Worm (Caenorhabditis elegans): Measurements from ENCODE around the gene K10H10.6.

The K10H10.6 gene

ce11 chrII:14495341-14495740 is 7.8 kb upstream of the K10H10.6 start:
- no peak for TF ChIP-seq M03D4.4 (tag; optimal IDR thresholded peaks at IDR 0.05)

- peak; percentile 63 for TF ChIP-seq nhr-28 (tag; optimal IDR thresholded peaks at IDR 0.05)
- peak; percentile 71 for TF ChIP-seq flh-1 (GFP tag; optimal IDR thresholded peaks at IDR 0.05)
- TF ChIP-seq blmp-1 (tag; optimal IDR thresholded peaks at IDR 0.05): no peak
- TF ChIP-seq nhr-12 (tag; optimal IDR thresholded peaks at IDR 0.05): peak; percentile 88
- TF ChIP-seq nhr-2 (tag; optimal IDR thresholded peaks at IDR 0.05): no peak
- peak; percentile 80 for TF ChIP-seq pha-4 (tag; optimal IDR thresholded peaks at IDR 0.05)
- peak; percentile 72 for TF ChIP-seq lin-13 (tag; optimal IDR thresholded peaks at IDR 0.05)
- TF ChIP-seq tbx-8 (GFP tag; optimal IDR thresholded peaks at IDR 0.05): peak; percentile 82
- peak; percentile 94 for TF ChIP-seq cnd-1 (tag; optimal IDR thresholded peaks at IDR 0.05)
- TF ChIP-seq bed-3 (GFP tag; optimal IDR thresholded peaks at IDR 0.05): peak; percentile 82
- TF ChIP-seq ces-1 (GFP tag; optimal IDR thresholded peaks at IDR 0.05): no peak
- peak; percentile 90 for TF ChIP-seq unc-120 (tag; optimal IDR thresholded peaks at IDR 0.05; ENCODE audit: poor library complexity, severe bottlenecking)
- TF ChIP-seq ceh-83 (GFP tag; optimal IDR thresholded peaks at IDR 0.05): peak; percentile 96
- peak; percentile 93 for TF ChIP-seq M03D4.4 (tag; optimal IDR thresholded peaks at IDR 0.05)
- no peak for TF ChIP-seq elt-1 (tag; optimal IDR thresholded peaks at IDR 0.05; ENCODE audit: borderline replicate concordance, insufficient read depth)
- no peak for TF ChIP-seq snpc-4 (tag; optimal IDR thresholded peaks at IDR 0.05)
- TF ChIP-seq zip-8 (tag; optimal IDR thresholded peaks at IDR 0.05): no peak
- no peak for TF ChIP-seq unc-39 (tag; optimal IDR thresholded peaks at IDR 0.05)
- TF ChIP-seq mep-1 (tag; optimal IDR thresholded peaks at IDR 0.05): peak; percentile 54
- no peak for TF ChIP-seq mab-5 (tag; optimal IDR thresholded peaks at IDR 0.05)
- TF ChIP-seq mls-2 (tag; optimal IDR thresholded peaks at IDR 0.05): peak; percentile 94
- peak; percentile 52 for TF ChIP-seq unc-62 (GFP tag; optimal IDR thresholded peaks at IDR 0.05)
- peak; percentile 89 for TF ChIP-seq ham-2 (GFP tag; optimal IDR thresholded peaks at IDR 0.05)
- peak; percentile 88 for TF ChIP-seq drap-1 (GFP tag; optimal IDR thresholded peaks at IDR 0.05)
- no peak for TF ChIP-seq ztf-11 (tag; optimal IDR thresholded peaks at IDR 0.05)
- peak; percentile 49 for TF ChIP-seq lsy-2 (tag; optimal IDR thresholded peaks at IDR 0.05)
- no peak for TF ChIP-seq nhr-76 (tag; optimal IDR thresholded peaks at IDR 0.05)
- TF ChIP-seq lin-32 (GFP tag; optimal IDR thresholded peaks at IDR 0.05): peak; percentile 94
- peak; percentile 87 for TF ChIP-seq hlh-1 (tag; optimal IDR thresholded peaks at IDR 0.05)
- TF ChIP-seq elt-3 (tag; optimal IDR thresholded peaks at IDR 0.05): peak; percentile 80
- TF ChIP-seq ceh-39 (tag; optimal IDR thresholded peaks at IDR 0.05): peak; percentile 39
- peak; percentile 94 for TF ChIP-seq sptf-1 (tag; optimal IDR thresholded peaks at IDR 0.05)
- peak; percentile 88 for TF ChIP-seq ceh-43 (GFP tag; optimal IDR thresholded peaks at IDR 0.05)
- peak; percentile 87 for TF ChIP-seq sem-2 (GFP tag; optimal IDR thresholded peaks at IDR 0.05)
- TF ChIP-seq nhr-237 (tag; optimal IDR thresholded peaks at IDR 0.05): peak; percentile 70
These were observed 6.3 kb upstream of the K10H10.6 start for ce11 chrII:14496809-14497208.

- TF ChIP-seq snpc-4 (tag; optimal IDR thresholded peaks at IDR 0.05) (no peak), unc-39 (tag; optimal IDR thresholded peaks at IDR 0.05) (no peak), ham-2 (GFP tag; optimal IDR thresholded peaks at IDR 0.05) (no peak), unc-120 (tag; optimal IDR thresholded peaks at IDR 0.05; ENCODE audit: poor library complexity, severe bottlenecking) (no peak), ceh-39 (tag; optimal IDR thresholded peaks at IDR 0.05) (no peak), nhr-2 (tag; optimal IDR thresholded peaks at IDR 0.05) (no peak), nhr-12 (tag; optimal IDR thresholded peaks at IDR 0.05) (peak; percentile 25), M03D4.4 (tag; optimal IDR thresholded peaks at IDR 0.05) (no peak), hlh-1 (tag; optimal IDR thresholded peaks at IDR 0.05) (no peak), blmp-1 (tag; optimal IDR thresholded peaks at IDR 0.05) (no peak), sem-2 (GFP tag; optimal IDR thresholded peaks at IDR 0.05) (no peak), drap-1 (GFP tag; optimal IDR thresholded peaks at IDR 0.05) (no peak), ceh-43 (GFP tag; optimal IDR thresholded peaks at IDR 0.05) (no peak), nhr-28 (tag; optimal IDR thresholded peaks at IDR 0.05) (peak; percentile 12)
These were observed 5.2 kb upstream of the K10H10.6 start, which contains the start of gene dhs-8 for ce11 chrII:14497848-14498247. TSS of gene dhs-8 (plus strand) at chrII:14498026.

- no peak for TF ChIP-seq elt-3 (tag; optimal IDR thresholded peaks at IDR 0.05)
These were observed 3.0 kb upstream of the K10H10.6 start, which contains the start of gene K10H10.4 for ce11 chrII:14500122-14500521. TSS of gene K10H10.4 (plus strand) at chrII:14500422.

All from whole organism, mixed stage, embryonic.